Worm (Caenorhabditis elegans) whole organism, mixed stage, embryonic: ENCODE results near the gene clec-229.

ENCODE experiments used
- drap-1 ChIP-seq: fragments of 200-800 bp; sonication (Bioruptor generic); optimal IDR thresholded peaks from 3 replicates; lab custom pipeline; 2018; ENCODE audit warnings: mild to moderate bottlenecking, missing genetic modification characterization, missing compliant biosample characterization
- elt-1 ChIP-seq: sonication (generic microtip); optimal IDR thresholded peaks from 2 replicates; lab custom pipeline; 2017; ENCODE audit warnings: missing genetic modification characterization, mild to moderate bottlenecking, missing compliant biosample characterization, antibody characterized with exemption, moderate library complexity, borderline replicate concordance; ENCODE audit not compliant: insufficient read depth
- flh-1 ChIP-seq: fragments of 200-800 bp; sonication (Bioruptor generic); optimal IDR thresholded peaks from 2 replicates; lab custom pipeline; 2018; ENCODE audit warnings: mild to moderate bottlenecking, missing genetic modification characterization, moderate library complexity, missing compliant biosample characterization
- lin-13 ChIP-seq: fragments of 150-350 bp; optimal IDR thresholded peaks from 2 replicates; lab custom pipeline; 2014; ENCODE audit warnings: missing biosample characterization, missing genetic modification characterization
- nhr-28 ChIP-seq: fragments of 150-350 bp; optimal IDR thresholded peaks from 2 replicates; lab custom pipeline; 2014; ENCODE audit warnings: missing biosample characterization, missing genetic modification characterization
- pha-4 ChIP-seq: fragments of 150-350 bp; optimal IDR thresholded peaks from 2 replicates; lab custom pipeline; 2018; ENCODE audit warnings: missing biosample characterization, missing genetic modification reagents, missing genetic modification characterization
- snpc-4 ChIP-seq: fragments of 150-350 bp; optimal IDR thresholded peaks from 2 replicates; lab custom pipeline; 2014; ENCODE audit warnings: missing biosample characterization, missing genetic modification characterization
- unc-62 ChIP-seq: fragments of 150-350 bp; optimal IDR thresholded peaks from 2 replicates; lab custom pipeline; 2014; ENCODE audit warnings: missing biosample characterization, missing genetic modification reagents, missing genetic modification characterization
- ztf-11 ChIP-seq: fragments of 150-350 bp; optimal IDR thresholded peaks from 2 replicates; lab custom pipeline; 2014; ENCODE audit warnings: missing biosample characterization, missing genetic modification characterization

DNA sequence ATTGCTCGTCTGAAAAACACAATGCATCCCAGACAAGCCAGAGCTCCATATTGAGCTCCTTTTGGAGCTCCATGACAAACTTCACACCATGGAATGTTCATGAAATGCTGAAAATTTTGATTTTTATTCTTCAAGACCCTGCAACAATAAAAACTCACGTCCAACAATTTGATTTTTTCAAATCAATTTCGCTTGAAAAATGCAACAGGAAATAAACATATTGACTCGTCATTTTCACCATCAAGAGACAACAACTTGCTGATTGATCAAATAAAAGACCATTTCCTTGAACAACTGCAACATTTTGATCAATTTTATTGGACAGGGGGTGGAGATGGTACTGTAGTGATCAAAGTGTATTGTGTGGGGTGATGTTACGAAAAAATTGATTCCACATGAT lies 28.4 kb upstream of the clec-229 start, which contains the start of gene nhr-269:
- TF ChIP-seq pha-4 (tag; lab: Kevin White, UChicago) = no peak
- no peak for TF ChIP-seq unc-62 (GFP tag; lab: Kevin White, UChicago)
- TF ChIP-seq nhr-28 (tag; lab: Kevin White, UChicago) = no peak
- no peak for TF ChIP-seq lin-13 (tag; lab: Kevin White, UChicago)
- no peak for TF ChIP-seq flh-1 (GFP tag; lab: Kevin White, UChicago)
- no peak for TF ChIP-seq drap-1
- no peak for TF ChIP-seq ztf-11 (tag; lab: Kevin White, UChicago)
- TF ChIP-seq elt-1 (tag; lab: Kevin White, UChicago) = no peak
- no peak for TF ChIP-seq snpc-4
